Worm (Caenorhabditis elegans): ENCODE results near the gene Y79H2A.2.

DNA sequence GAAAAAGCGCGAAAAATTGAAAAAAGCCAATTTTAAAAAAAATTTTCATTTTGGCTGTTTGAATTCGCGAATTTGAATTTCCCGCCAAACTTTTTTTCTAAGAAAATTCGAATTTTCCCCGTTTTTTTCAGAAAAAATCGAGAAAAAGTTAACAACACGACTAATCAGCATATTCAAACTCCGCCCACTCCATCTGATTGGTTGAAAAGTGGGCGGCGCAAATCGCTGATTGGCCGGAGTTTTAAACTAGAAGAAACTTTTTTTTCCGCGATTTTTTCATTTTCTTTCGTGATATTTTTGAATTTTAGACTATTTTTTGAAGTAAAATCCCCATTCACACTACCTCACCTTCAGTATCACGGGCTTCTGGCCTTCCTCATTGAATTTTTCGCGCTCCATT is 29.0 kb upstream of the Y79H2A.2 start:
- no peak for TF ChIP-seq nhr-6 (tag; optimal IDR thresholded peaks at IDR 0.05)
- TF ChIP-seq ztf-11 (tag; optimal IDR thresholded peaks at IDR 0.05), result no peak
- no peak for TF ChIP-seq lsy-2 (tag; optimal IDR thresholded peaks at IDR 0.05)
- no peak for TF ChIP-seq nhr-23 (tag; optimal IDR thresholded peaks at IDR 0.05)
- no peak for TF ChIP-seq ama-1 (optimal IDR thresholded peaks at IDR 0.05)
- no peak for TF ChIP-seq ztf-4 (tag; optimal IDR thresholded peaks at IDR 0.05)
- no peak for TF ChIP-seq fos-1 (tag; optimal IDR thresholded peaks at IDR 0.05)
- TF ChIP-seq egl-27 (tag; optimal IDR thresholded peaks at IDR 0.05), result no peak
- no peak for TF ChIP-seq nhr-10 (tag; optimal IDR thresholded peaks at IDR 0.05)
- no peak for TF ChIP-seq aly-2 (tag; optimal IDR thresholded peaks at IDR 0.05)
- no peak for TF ChIP-seq lin-13 (GFP tag; optimal IDR thresholded peaks at IDR 0.05)
- no peak for TF ChIP-seq mdl-1 (tag; optimal IDR thresholded peaks at IDR 0.05)
- no peak for TF ChIP-seq ztf-1 (GFP tag; conservative IDR thresholded peaks at IDR 0.05)
